In the genomic region with DNA sequence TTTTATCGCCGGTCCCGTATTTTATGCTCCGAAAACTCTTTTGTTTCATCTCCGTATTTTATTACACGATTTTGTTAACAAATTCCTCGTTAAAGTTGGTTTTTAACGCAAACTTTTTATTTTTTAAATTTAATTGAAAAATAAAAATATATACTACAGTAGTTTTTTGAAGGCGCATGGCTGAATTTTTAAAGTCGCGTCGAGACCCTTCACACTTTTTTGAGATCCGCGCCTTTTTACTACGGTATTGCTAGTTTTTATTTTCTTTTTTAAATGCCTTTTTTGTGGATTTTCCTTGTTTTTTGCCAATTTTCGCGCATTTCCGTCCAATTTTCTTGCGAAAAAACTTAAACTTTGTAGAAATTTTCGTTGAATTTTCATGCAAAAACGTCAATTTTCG, we compare ENCODE assay signal across 2 worm cellular contexts.
TF ChIP-seq lines count a peak whose summit lies in the region.

No protein-coding gene starts in this region.

TF ChIP-seq in whole organism, L4 larva, 104 proteins besides CTCF, POLR2A, EP300 and RAD21:
- TF ChIP-seq mep-1 (tag; optimal IDR thresholded peaks at IDR 0.05; lab: Kevin White, UChicago) (no peak), F49E8.2 (tag; optimal IDR thresholded peaks at IDR 0.05; lab: Kevin White, UChicago; ENCODE audit: borderline replicate concordance) (peak; percentile 77), spr-1 (tag; optimal IDR thresholded peaks at IDR 0.05; lab: Kevin White, UChicago) (no peak), lin-38 (GFP tag; IDR thresholded peaks at IDR 0.05; lab: Robert Waterston, UW) (peak; percentile 36; the same call in 1 of the 2 replicates), ZK337.2 (GFP tag; IDR thresholded peaks at IDR 0.05; lab: Robert Waterston, UW) (no peak), skn-1 (tag; optimal IDR thresholded peaks at IDR 0.05; lab: Kevin White, UChicago) (no peak), lsy-2 (tag; optimal IDR thresholded peaks at IDR 0.05; lab: Kevin White, UChicago) (peak in 1 of 2 experiments; percentile 41), snpc-1.2 (GFP tag; IDR thresholded peaks at IDR 0.05; lab: Robert Waterston, UW) (peak; percentile 49; the same call in 1 of the 2 replicates), dmd-8 (GFP tag; IDR thresholded peaks at IDR 0.05; lab: Robert Waterston, UW) (no peak)
TF ChIP-seq in whole organism, L4 larva: peak in this region for 4.

TF ChIP-seq in whole organism, young adult, 124 proteins besides CTCF, POLR2A, EP300 and RAD21:
- TF ChIP-seq lsl-1 (GFP tag; optimal IDR thresholded peaks at IDR 0.05; lab: Kevin White, UChicago) (peak; percentile 98), attf-6 (GFP tag; IDR thresholded peaks at IDR 0.05; lab: Robert Waterston, UW) (no peak), snpc-1.1 (tag; optimal IDR thresholded peaks at IDR 0.05; lab: Kevin White, UChicago; ENCODE audit: insufficient read depth) (peak; percentile 53), unc-130 (GFP tag; optimal IDR thresholded peaks at IDR 0.05; lab: Kevin White, UChicago) (no peak), lin-54 (GFP tag; optimal IDR thresholded peaks at IDR 0.05; lab: Kevin White, UChicago) (peak; percentile 52), lag-1 (GFP tag; IDR thresholded peaks at IDR 0.05; lab: Robert Waterston, UW) (no peak), efl-1 (GFP tag; optimal IDR thresholded peaks at IDR 0.05; lab: Kevin White, UChicago) (peak; percentile 31), snpc-4 (GFP tag; optimal IDR thresholded peaks at IDR 0.05; lab: Kevin White, UChicago) (no peak), snpc-4 (tag; optimal IDR thresholded peaks at IDR 0.05; lab: Kevin White, UChicago) (peak in 1 of 4 experiments; percentile 54), pbrm-1 (GFP tag; IDR thresholded peaks at IDR 0.05; lab: Robert Waterston, UW) (peak; percentile 48; the same call in 1 of the 2 replicates), lin-35 (GFP tag; optimal IDR thresholded peaks at IDR 0.05; lab: Kevin White, UChicago) (peak in 1 of 3 experiments; percentile 33), dox-1 (GFP tag; IDR thresholded peaks at IDR 0.05; lab: Robert Waterston, UW) (peak; percentile 48; the same call in 1 of the 2 replicates), madf-10 (tag; optimal IDR thresholded peaks at IDR 0.05; lab: Kevin White, UChicago) (no peak), fkh-3 (tag; optimal IDR thresholded peaks at IDR 0.05; lab: Kevin White, UChicago) (no peak), B0035.1 (tag; optimal IDR thresholded peaks at IDR 0.05; lab: Kevin White, UChicago) (no peak), gei-17 (GFP tag; optimal IDR thresholded peaks at IDR 0.05; lab: Kevin White, UChicago) (no peak), T26A5.8 (tag; optimal IDR thresholded peaks at IDR 0.05; lab: Kevin White, UChicago) (no peak), atf-7 (tag; optimal IDR thresholded peaks at IDR 0.05; lab: Kevin White, UChicago) (no peak), let-607 (tag; optimal IDR thresholded peaks at IDR 0.05; lab: Kevin White, UChicago) (no peak), rpc-1 (optimal IDR thresholded peaks at IDR 0.05; lab: Kevin White, UChicago) (no peak), rpc-1 (tag; optimal IDR thresholded peaks at IDR 0.05; lab: Kevin White, UChicago) (no peak), nhr-120 (GFP tag; IDR thresholded peaks at IDR 0.05; lab: Robert Waterston, UW) (no peak), ztf-25 (GFP tag; IDR thresholded peaks at IDR 0.05; lab: Robert Waterston, UW) (no peak), egl-18 (GFP tag; IDR thresholded peaks at IDR 0.05; lab: Robert Waterston, UW) (no peak), cebp-1 (GFP tag; IDR thresholded peaks at IDR 0.05; lab: Robert Waterston, UW) (no peak), cebp-1 (tag; optimal IDR thresholded peaks at IDR 0.05; lab: Kevin White, UChicago) (no peak), dpl-1 (GFP tag; optimal IDR thresholded peaks at IDR 0.05; lab: Kevin White, UChicago) (no peak), mcd-1 (GFP tag; IDR thresholded peaks at IDR 0.05; lab: Robert Waterston, UW) (peak; percentile 47; the same call in 1 of the 2 replicates), nfya-1 (tag; optimal IDR thresholded peaks at IDR 0.05; lab: Kevin White, UChicago; ENCODE audit: borderline replicate concordance, insufficient read depth) (no peak), nhr-179 (tag; optimal IDR thresholded peaks at IDR 0.05; lab: Kevin White, UChicago) (no peak), ceh-40 (GFP tag; IDR thresholded peaks at IDR 0.05; lab: Robert Waterston, UW) (no peak), ceh-91 (GFP tag; IDR thresholded peaks at IDR 0.05; lab: Robert Waterston, UW) (peak; percentile 68; the same call in 1 of the 2 replicates), F39B2.1 (GFP tag; IDR thresholded peaks at IDR 0.05; lab: Robert Waterston, UW) (no peak), lir-1 (GFP tag; conservative IDR thresholded peaks at IDR 0.05; lab: Robert Waterston, UW) (no peak), ztf-6 (GFP tag; IDR thresholded peaks at IDR 0.05; lab: Robert Waterston, UW) (no peak), ceh-100 (GFP tag; IDR thresholded peaks at IDR 0.05; lab: Robert Waterston, UW) (no peak), pha-4 (tag; optimal IDR thresholded peaks at IDR 0.05; lab: Kevin White, UChicago) (no peak), sdz-38 (tag; optimal IDR thresholded peaks at IDR 0.05; lab: Kevin White, UChicago) (no peak), nhr-80 (tag; optimal IDR thresholded peaks at IDR 0.05; lab: Kevin White, UChicago) (no peak), let-526 (GFP tag; IDR thresholded peaks at IDR 0.05; lab: Robert Waterston, UW) (no peak), hrde-1 (tag; optimal IDR thresholded peaks at IDR 0.05; lab: Kevin White, UChicago; ENCODE audit: borderline replicate concordance) (no peak), repo-1 (tag; optimal IDR thresholded peaks at IDR 0.05; lab: Kevin White, UChicago) (no peak), attf-5 (GFP tag; optimal IDR thresholded peaks at IDR 0.05; lab: Kevin White, UChicago) (no peak), hsf-1 (GFP tag; IDR thresholded peaks at IDR 0.05; lab: Robert Waterston, UW) (no peak), Y67H2A.10 (GFP tag; conservative IDR thresholded peaks at IDR 0.05; lab: Robert Waterston, UW) (no peak), ZK185.1 (tag; optimal IDR thresholded peaks at IDR 0.05; lab: Kevin White, UChicago; ENCODE audit: poor library complexity, severe bottlenecking) (no peak), madf-8 (GFP tag; conservative IDR thresholded peaks at IDR 0.05; lab: Robert Waterston, UW) (peak; percentile 91), hmg-1.2 (GFP tag; IDR thresholded peaks at IDR 0.05; lab: Robert Waterston, UW) (0 out of 2 replicates have a peak, but pooled peaks have one; percentile 12), dpff-1 (tag; optimal IDR thresholded peaks at IDR 0.05; lab: Kevin White, UChicago) (no peak), F33H1.4 (GFP tag; IDR thresholded peaks at IDR 0.05; lab: Robert Waterston, UW) (peak; percentile 98), mel-28 (tag; optimal IDR thresholded peaks at IDR 0.05; lab: Kevin White, UChicago; ENCODE audit: borderline replicate concordance) (no peak), D2030.7 (GFP tag; IDR thresholded peaks at IDR 0.05; lab: Robert Waterston, UW) (peak; percentile 82), ama-1 (optimal IDR thresholded peaks at IDR 0.05; lab: Kevin White, UChicago) (no peak), ama-1 (GFP tag; optimal IDR thresholded peaks at IDR 0.05; lab: Kevin White, UChicago) (no peak), rec-8 (tag; optimal IDR thresholded peaks at IDR 0.05; lab: Kevin White, UChicago) (no peak), die-1 (tag; optimal IDR thresholded peaks at IDR 0.05; lab: Kevin White, UChicago) (no peak), bed-1 (GFP tag; IDR thresholded peaks at IDR 0.05; lab: Robert Waterston, UW) (no peak), tbp1 (GFP tag; optimal IDR thresholded peaks at IDR 0.05; lab: Kevin White, UChicago) (peak; percentile 26), mxl-1 (tag; optimal IDR thresholded peaks at IDR 0.05; lab: Kevin White, UChicago) (no peak), madf-6 (GFP tag; IDR thresholded peaks at IDR 0.05; lab: Robert Waterston, UW) (peak; percentile 97), ztf-26 (tag; optimal IDR thresholded peaks at IDR 0.05; lab: Kevin White, UChicago) (no peak), lsy-27 (tag; optimal IDR thresholded peaks at IDR 0.05; lab: Kevin White, UChicago; ENCODE audit: borderline replicate concordance, insufficient read depth) (no peak), ekl-4 (GFP tag; IDR thresholded peaks at IDR 0.05; lab: Robert Waterston, UW) (no peak), lin-26 (GFP tag; IDR thresholded peaks at IDR 0.05; lab: Robert Waterston, UW) (no peak), ztf-22 (GFP tag; optimal IDR thresholded peaks at IDR 0.05; lab: Kevin White, UChicago) (no peak), chd-7 (tag; optimal IDR thresholded peaks at IDR 0.05; lab: Kevin White, UChicago) (no peak), madf-3 (GFP tag; IDR thresholded peaks at IDR 0.05; lab: Robert Waterston, UW) (no peak), zim-3 (tag; optimal IDR thresholded peaks at IDR 0.05; lab: Kevin White, UChicago) (no peak), ceh-79 (tag; optimal IDR thresholded peaks at IDR 0.05; lab: Kevin White, UChicago) (no peak), nhr-27 (tag; optimal IDR thresholded peaks at IDR 0.05; lab: Kevin White, UChicago) (no peak), Y56A3A.18 (GFP tag; IDR thresholded peaks at IDR 0.05; lab: Robert Waterston, UW) (no peak), unc-62 (GFP tag; optimal IDR thresholded peaks at IDR 0.05; lab: Kevin White, UChicago) (no peak), xnd-1 (tag; optimal IDR thresholded peaks at IDR 0.05; lab: Kevin White, UChicago) (peak; percentile 98), F22D6.2 (tag; optimal IDR thresholded peaks at IDR 0.05; lab: Kevin White, UChicago) (no peak), F23B12.7 (tag; optimal IDR thresholded peaks at IDR 0.05; lab: Kevin White, UChicago; ENCODE audit: insufficient read depth) (no peak), T07F8.4 (tag; optimal IDR thresholded peaks at IDR 0.05; lab: Kevin White, UChicago) (no peak)
